Fruit fly (Drosophila melanogaster) whole organism, embryonic: ENCODE measurements around the gene Tyler.

Experiments
- Atf-2 ChIP-seq: fragments of 200-800 bp; sonication (Bioruptor generic); optimal IDR thresholded peaks from 2 replicates; lab custom pipeline; 2016; ENCODE audit warnings: missing biosample characterization, missing genetic modification characterization
- CG10209 ChIP-seq: fragments of 200-800 bp; sonication (Bioruptor generic); optimal IDR thresholded peaks from 3 replicates; lab custom pipeline; 2017; ENCODE audit warnings: missing biosample characterization, mild to moderate bottlenecking, missing genetic modification characterization, missing genetic modification reagents
- CG11504 ChIP-seq: fragments of 200-800 bp; sonication (Bioruptor generic); optimal IDR thresholded peaks from 3 replicates; lab custom pipeline; 2019; ENCODE audit warnings: missing biosample characterization, mild to moderate bottlenecking, missing genetic modification characterization, moderate library complexity
- CG11560 ChIP-seq: fragments of 200-800 bp; sonication (Bioruptor generic); IDR thresholded peaks from 3 replicates; pipeline ENCODE4 v1.3.6; 2022; ENCODE audit warnings: missing biosample characterization, missing genetic modification characterization
- CG11695 ChIP-seq: fragments of 200-800 bp; sonication (Bioruptor generic); IDR thresholded peaks from 3 replicates; pipeline ENCODE4 v1.3.6; 2022; ENCODE audit warnings: missing biosample characterization, missing genetic modification characterization
- CG12071 ChIP-seq: fragments of 200-800 bp; sonication (Bioruptor generic); optimal IDR thresholded peaks from 3 replicates; lab custom pipeline; 2018; ENCODE audit warnings: missing biosample characterization, mild to moderate bottlenecking, missing genetic modification characterization
- CG14710 ChIP-seq: fragments of 200-800 bp; sonication (Bioruptor generic); optimal IDR thresholded peaks from 3 replicates; lab custom pipeline; 2019; ENCODE audit warnings: missing biosample characterization, mild to moderate bottlenecking, missing genetic modification characterization, moderate library complexity
- CG14965 ChIP-seq: fragments of 200-800 bp; sonication (Bioruptor generic); optimal IDR thresholded peaks from 2 replicates; lab custom pipeline; 2016; ENCODE audit warnings: missing biosample characterization, missing genetic modification characterization, borderline replicate concordance
- CG15479 ChIP-seq: fragments of 200-800 bp; sonication (Bioruptor generic); optimal IDR thresholded peaks from 3 replicates; lab custom pipeline; 2019; ENCODE audit warnings: missing biosample characterization, mild to moderate bottlenecking, missing genetic modification characterization, moderate library complexity
- CG15601 ChIP-seq: fragments of 200-800 bp; sonication (Bioruptor generic); optimal IDR thresholded peaks from 3 replicates; lab custom pipeline; 2019; ENCODE audit warnings: missing biosample characterization, mild to moderate bottlenecking, missing genetic modification characterization, moderate library complexity
- CG17186 ChIP-seq: fragments of 200-800 bp; sonication (Bioruptor generic); optimal IDR thresholded peaks from 3 replicates; lab custom pipeline; 2017; ENCODE audit warnings: missing biosample characterization, missing genetic modification reagents, missing genetic modification characterization
- CG17361 ChIP-seq: fragments of 200-800 bp; sonication (Bioruptor generic); IDR thresholded peaks from 3 replicates; pipeline ENCODE4 v1.3.6; 2022; ENCODE audit warnings: missing biosample characterization, missing genetic modification characterization
- CG18011 ChIP-seq: fragments of 200-800 bp; sonication (Bioruptor generic); optimal IDR thresholded peaks from 2 replicates; lab custom pipeline; 2017; ENCODE audit warnings: missing biosample characterization, missing genetic modification characterization, mild to moderate bottlenecking, moderate library complexity, missing genotype
- CG30403 ChIP-seq: fragments of 200-800 bp; sonication (Bioruptor generic); optimal IDR thresholded peaks from 3 replicates; lab custom pipeline; 2016; ENCODE audit warnings: missing biosample characterization, missing genetic modification characterization
- CG31224 ChIP-seq: fragments of 200-800 bp; sonication (Bioruptor generic); IDR thresholded peaks from 2 replicates; pipeline ENCODE4 v1.3.6; 2022; ENCODE audit warnings: missing biosample characterization, missing genetic modification characterization
- CG34422 ChIP-seq: fragments of 200-800 bp; sonication (Bioruptor generic); IDR thresholded peaks from 3 replicates; pipeline ENCODE4 v1.3.6; 2022; ENCODE audit warnings: missing biosample characterization, missing genetic modification characterization
- CG4328 ChIP-seq: fragments of 200-800 bp; sonication (Bioruptor generic); optimal IDR thresholded peaks from 3 replicates; lab custom pipeline; 2017; ENCODE audit warnings: missing biosample characterization, missing genetic modification reagents, missing genetic modification characterization
- CG7556 ChIP-seq: fragments of 200-800 bp; sonication (Bioruptor generic); optimal IDR thresholded peaks from 2 replicates; lab custom pipeline; 2017; ENCODE audit warnings: missing biosample characterization, mild to moderate bottlenecking, missing genetic modification characterization
- CG8281 ChIP-seq: fragments of 200-800 bp; sonication (Bioruptor generic); optimal IDR thresholded peaks from 2 replicates; lab custom pipeline; 2018; ENCODE audit warnings: missing biosample characterization, mild to moderate bottlenecking, missing genetic modification characterization, moderate library complexity
- CG8388 ChIP-seq: fragments of 200-800 bp; sonication (Bioruptor generic); optimal IDR thresholded peaks from 2 replicates; lab custom pipeline; 2019; ENCODE audit warnings: missing biosample characterization, mild to moderate bottlenecking, missing genetic modification characterization, moderate library complexity
- CG8944 ChIP-seq: fragments of 200-800 bp; sonication (Bioruptor generic); optimal IDR thresholded peaks from 3 replicates; lab custom pipeline; 2016; ENCODE audit warnings: missing biosample characterization, missing genetic modification characterization
- CG9817 ChIP-seq: fragments of 200-800 bp; sonication (Bioruptor generic); optimal IDR thresholded peaks from 2 replicates; lab custom pipeline; 2018; ENCODE audit warnings: missing biosample characterization, mild to moderate bottlenecking, missing genetic modification characterization, moderate library complexity
- Deaf1 ChIP-seq: fragments of 200-800 bp; optimal IDR thresholded peaks from 3 replicates; lab custom pipeline; 2019; ENCODE audit warnings: missing biosample characterization, mild to moderate bottlenecking, missing genetic modification characterization, moderate library complexity
- Dfd ChIP-seq, 2 experiments: fragments of >200 bp; optimal IDR thresholded peaks; 2 replicates each; lab custom pipeline; 2017; ENCODE audit warnings: missing biosample characterization in 2 of 2, missing genetic modification characterization in 2 of 2
- Dip2 ChIP-seq: fragments of 200-800 bp; sonication (Bioruptor generic); IDR thresholded peaks from 2 replicates; pipeline ENCODE4 v1.3.6; 2022; ENCODE audit warnings: missing biosample characterization, missing genetic modification characterization
- Dref ChIP-seq: fragments of 200-800 bp; sonication (Bioruptor generic); IDR thresholded peaks from 2 replicates; pipeline ENCODE4 v1.3.6; 2022; ENCODE audit warnings: missing biosample characterization, missing genetic modification characterization
- Eip74EF ChIP-seq, 2 experiments: fragments of 200-800 bp in 1 of 2; fragments of >200 bp in 1 of 2; sonication (Bioruptor generic) in 1 of 2; optimal IDR thresholded peaks; 2 replicates each; lab custom pipeline; 2017 to 2019; ENCODE audit warnings: missing biosample characterization in 2 of 2, missing genetic modification characterization in 2 of 2, mild to moderate bottlenecking in 1 of 2, moderate library complexity in 1 of 2
- Fer2 ChIP-seq: fragments of 200-800 bp; sonication (Bioruptor generic); optimal IDR thresholded peaks from 2 replicates; lab custom pipeline; 2018; ENCODE audit warnings: missing biosample characterization, mild to moderate bottlenecking, missing genetic modification characterization, moderate library complexity
- Hand ChIP-seq: fragments of 200-800 bp; sonication (Bioruptor generic); optimal IDR thresholded peaks from 2 replicates; lab custom pipeline; 2017; ENCODE audit warnings: mild to moderate bottlenecking, missing biosample characterization, missing genetic modification reagents, missing genetic modification characterization
- Hr3 ChIP-seq: fragments of 200-800 bp; sonication (Bioruptor generic); optimal IDR thresholded peaks from 3 replicates; lab custom pipeline; 2016; ENCODE audit warnings: missing biosample characterization, missing genetic modification characterization
- MTF-1 ChIP-seq: fragments of 200-800 bp; sonication (Bioruptor generic); optimal IDR thresholded peaks from 2 replicates; lab custom pipeline; 2018; ENCODE audit warnings: missing biosample characterization, mild to moderate bottlenecking, missing genetic modification characterization, borderline replicate concordance
- Nf-YA ChIP-seq: fragments of 200-800 bp; sonication (Bioruptor generic); IDR thresholded peaks from 2 replicates; pipeline ENCODE4 v1.3.6; 2022; ENCODE audit warnings: missing biosample characterization, missing genetic modification characterization
- Six4 ChIP-seq: fragments of 200-800 bp; sonication (Bioruptor generic); optimal IDR thresholded peaks from 2 replicates; lab custom pipeline; 2016; ENCODE audit warnings: missing biosample characterization, missing genetic modification characterization
- Sox102F ChIP-seq: fragments of 200-800 bp; sonication (Bioruptor generic); optimal IDR thresholded peaks from 2 replicates; lab custom pipeline; 2018; ENCODE audit warnings: missing biosample characterization, mild to moderate bottlenecking, missing genetic modification characterization, moderate library complexity
- Sry-β ChIP-seq: fragments of 200-800 bp; sonication (Bioruptor generic); optimal IDR thresholded peaks from 2 replicates; lab custom pipeline; 2018; ENCODE audit warnings: missing biosample characterization, mild to moderate bottlenecking, missing genetic modification characterization, moderate library complexity
- Vsx1 ChIP-seq: fragments of 200-800 bp; sonication (Bioruptor generic); optimal IDR thresholded peaks from 2 replicates; lab custom pipeline; 2017; ENCODE audit warnings: missing biosample characterization, mild to moderate bottlenecking, missing genetic modification characterization, missing genetic modification reagents
- al ChIP-seq: fragments of 200-800 bp; sonication (Bioruptor generic); IDR thresholded peaks from 2 replicates; pipeline ENCODE4 v1.3.6; 2022; ENCODE audit warnings: missing biosample characterization, missing genetic modification characterization
- aop ChIP-seq: fragments of 200-800 bp; sonication (Bioruptor generic); IDR thresholded peaks from 2 replicates; pipeline ENCODE4 v1.3.6; 2022; ENCODE audit warnings: missing biosample characterization, missing genetic modification characterization
- ara ChIP-seq: fragments of 200-800 bp; sonication (Bioruptor generic); IDR thresholded peaks from 2 replicates; pipeline ENCODE4 v1.3.6; 2022; ENCODE audit warnings: missing biosample characterization, missing genetic modification characterization
- bab2 ChIP-seq: fragments of 200-800 bp; sonication (Bioruptor generic); optimal IDR thresholded peaks from 2 replicates; lab custom pipeline; 2016; ENCODE audit warnings: missing biosample characterization, missing genetic modification characterization
- croc ChIP-seq: fragments of 200-800 bp; sonication (Bioruptor generic); conservative IDR thresholded peaks from 3 replicates; pipeline ENCODE4 v1.3.6; 2022; ENCODE audit warnings: missing biosample characterization, missing genetic modification characterization
- ems ChIP-seq: fragments of 200-800 bp; sonication (Bioruptor generic); optimal IDR thresholded peaks from 3 replicates; lab custom pipeline; 2016; ENCODE audit warnings: missing biosample characterization, missing genetic modification characterization
- jigr1 ChIP-seq: fragments of 200-800 bp; sonication (Bioruptor generic); IDR thresholded peaks from 3 replicates; pipeline ENCODE4 v1.3.6; 2022; ENCODE audit warnings: missing biosample characterization, missing genetic modification characterization
- ken ChIP-seq: fragments of 200-800 bp; sonication (Bioruptor generic); IDR thresholded peaks from 3 replicates; pipeline ENCODE4 v1.3.6; 2022; ENCODE audit warnings: missing biosample characterization, missing genetic modification characterization
- maf-S ChIP-seq: fragments of 200-800 bp; sonication (Bioruptor generic); optimal IDR thresholded peaks from 2 replicates; lab custom pipeline; 2016; ENCODE audit warnings: missing biosample characterization, missing genetic modification characterization
- pnt ChIP-seq: fragments of 200-800 bp; sonication (Bioruptor generic); optimal IDR thresholded peaks from 3 replicates; lab custom pipeline; 2016; ENCODE audit warnings: missing biosample characterization, missing genetic modification characterization
- pum ChIP-seq: fragments of 200-800 bp; sonication (Bioruptor generic); optimal IDR thresholded peaks from 2 replicates; lab custom pipeline; 2016; ENCODE audit warnings: missing biosample characterization, missing genetic modification characterization
- row ChIP-seq: fragments of 200-800 bp; sonication (Bioruptor generic); IDR thresholded peaks from 3 replicates; pipeline ENCODE4 v1.3.6; 2022; ENCODE audit warnings: missing biosample characterization, missing genetic modification characterization
- sens ChIP-seq: fragments of 200-800 bp; sonication (Bioruptor generic); peaks from one replicate; lab custom pipeline; 2016; ENCODE audit warnings: missing biosample characterization, missing genetic modification characterization
- so ChIP-seq: fragments of 200-800 bp; sonication (Bioruptor generic); IDR thresholded peaks from 3 replicates; pipeline ENCODE4 v1.3.6; 2022; ENCODE audit warnings: missing biosample characterization, missing genetic modification characterization
- sr ChIP-seq: fragments of 200-800 bp; sonication (Bioruptor generic); IDR thresholded peaks from 3 replicates; pipeline ENCODE4 v1.3.6; 2022; ENCODE audit warnings: missing biosample characterization, missing genetic modification characterization
- tx ChIP-seq: fragments of 200-800 bp; sonication (Bioruptor generic); optimal IDR thresholded peaks from 2 replicates; lab custom pipeline; 2016; ENCODE audit warnings: missing biosample characterization, missing genetic modification characterization

Gene Tyler

dm6 chrX:19613473-19613872 is 2.1 kb downstream of the Tyler start (continued):
- TF ChIP-seq CG15479 (no peak), ems (GFP tag; lab: Kevin White, UChicago) (peak; percentile 0), Vsx1 (GFP tag; lab: Kevin White, UChicago) (no peak), MTF-1 (GFP tag; lab: Kevin White, UChicago) (peak; percentile 76), CG8388 (peak; percentile 34), Hand (GFP tag; lab: Kevin White, UChicago) (peak; percentile 35), Sox102F (GFP tag; lab: Kevin White, UChicago) (no peak), sens (GFP tag; lab: Kevin White, UChicago) (peak; percentile 92), CG18011 (GFP tag; lab: Kevin White, UChicago) (peak; percentile 52), CG11695 (no peak), ara (GFP tag; lab: Robert Waterston, UW) (no peak), maf-S (GFP tag; lab: Kevin White, UChicago) (no peak), CG30403 (GFP tag; lab: Kevin White, UChicago) (no peak), aop (GFP tag; lab: Robert Waterston, UW) (no peak), CG17361 (GFP tag; lab: Robert Waterston, UW) (no peak; the same call in 2 of the 3 replicates), CG34422 (GFP tag; lab: Robert Waterston, UW) (no peak; the same call in 2 of the 3 replicates), Six4 (GFP tag; lab: Kevin White, UChicago) (no peak), Deaf1 (tag; lab: Kevin White, UChicago) (no peak), CG17186 (no peak), bab2 (no peak), pnt (GFP tag; lab: Kevin White, UChicago) (no peak), CG10209 (GFP tag; lab: Kevin White, UChicago) (no peak), Dip2 (no peak), tx (no peak), al (GFP tag; lab: Robert Waterston, UW) (no peak), Nf-YA (GFP tag; lab: Robert Waterston, UW) (no peak), CG8944 (GFP tag; lab: Kevin White, UChicago) (no peak), CG31224 (GFP tag; lab: Robert Waterston, UW) (no peak), Atf-2 (no peak), CG15601 (tag; lab: Kevin White, UChicago) (peak; percentile 40), CG11560 (tag; lab: Robert Waterston, UW) (no peak), so (GFP tag; lab: Robert Waterston, UW) (peak; percentile 51; the same call in 1 of the 3 replicates), Eip74EF (GFP tag; optimal IDR thresholded peaks at IDR 0.05; lab: Kevin White, UChicago) (peak in 1 of 2 experiments; percentile 32), Fer2 (no peak), CG7556 (GFP tag; lab: Kevin White, UChicago) (peak; percentile 10), ken (GFP tag; lab: Robert Waterston, UW) (no peak), row (GFP tag; lab: Robert Waterston, UW) (no peak; the same call in 2 of the 3 replicates), Dfd (GFP tag; optimal IDR thresholded peaks at IDR 0.05; lab: Kevin White, UChicago) (no peak), pum (GFP tag; lab: Kevin White, UChicago) (no peak), CG11504 (tag; lab: Kevin White, UChicago) (no peak), CG14710 (tag; lab: Kevin White, UChicago) (peak; percentile 57), Sry-β (GFP tag; lab: Kevin White, UChicago) (no peak), CG4328 (GFP tag; lab: Kevin White, UChicago) (peak; percentile 65), CG12071 (GFP tag; lab: Kevin White, UChicago) (peak; percentile 82), Hr3 (no peak), croc (GFP tag; lab: Robert Waterston, UW) (no peak), CG8281 (no peak), Dref (GFP tag; lab: Robert Waterston, UW) (peak; percentile 74), sr (no peak), CG14965 (GFP tag; lab: Kevin White, UChicago) (no peak), CG9817 (tag; lab: Kevin White, UChicago) (no peak), jigr1 (GFP tag; lab: Robert Waterston, UW) (no peak)
